Fruit fly (Drosophila melanogaster): ENCODE measurements around the gene CG8136.

DNA sequence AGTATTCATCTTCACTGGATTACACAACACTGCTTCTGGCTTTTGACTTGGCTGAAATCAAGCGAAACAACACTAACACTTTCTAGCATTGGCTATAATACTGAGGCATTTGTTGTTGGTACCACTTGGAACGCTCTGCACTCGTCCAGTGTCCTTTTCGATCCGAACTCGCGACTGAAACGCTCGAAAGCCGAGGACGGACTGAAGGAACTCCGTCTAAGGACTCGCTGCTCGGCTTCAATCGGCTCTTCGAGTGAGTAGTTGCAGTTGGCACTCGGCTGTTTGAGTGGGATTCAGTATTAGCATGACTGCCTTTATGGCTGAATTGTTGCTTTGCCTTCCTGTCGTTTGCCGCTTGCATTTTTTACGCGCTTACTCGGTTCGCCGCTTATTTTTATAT, 46.8 kb downstream of the CG8136 start, which contains the start of the genes CG34135 and CG11768:
- TF ChIP-seq usp (GFP tag; optimal IDR thresholded peaks at IDR 0.05): no peak
- no peak for TF ChIP-seq Dll (optimal IDR thresholded peaks at IDR 0.05)
- TF ChIP-seq psq (optimal IDR thresholded peaks at IDR 0.05): no peak
- no peak for TF ChIP-seq pan (optimal IDR thresholded peaks at IDR 0.05)
- no peak for TF ChIP-seq CG8478 (optimal IDR thresholded peaks at IDR 0.05)

Data from whole organism.